Fruit fly (Drosophila melanogaster): ENCODE data around the gene CG31862.
A peak's percentile ranks its signal among the peaks of the same experiment; 100 is the strongest.

CG31862 gene

dm6 chr2L:12338548-12338947 is at the start of gene CG31862:
CG31862 (plus strand) TSS chr2L:12338848.
- TF ChIP-seq hb (GFP tag; IDR thresholded peaks at IDR 0.05; ENCODE audit: partially characterized antibody): no peak
- no peak for TF ChIP-seq pho (GFP tag; optimal IDR thresholded peaks at IDR 0.05)
- TF ChIP-seq Nf-YA (GFP tag; IDR thresholded peaks at IDR 0.05): no peak
- TF ChIP-seq Six4 (GFP tag; optimal IDR thresholded peaks at IDR 0.05): no peak
- no peak for TF ChIP-seq HLH54F (GFP tag; optimal IDR thresholded peaks at IDR 0.05)
- TF ChIP-seq Med (GFP tag): no peak
- no peak for TF ChIP-seq CG11696 (GFP tag; IDR thresholded peaks at IDR 0.05)
- no peak for TF ChIP-seq jing (GFP tag; optimal IDR thresholded peaks at IDR 0.05)
- TF ChIP-seq dpn (GFP tag; optimal IDR thresholded peaks at IDR 0.05): no peak
- TF ChIP-seq Chrac-16 (GFP tag; optimal IDR thresholded peaks at IDR 0.05): no peak
- TF ChIP-seq Atf6 (GFP tag; IDR thresholded peaks at IDR 0.05): no peak
- no peak for TF ChIP-seq crc (GFP tag; optimal IDR thresholded peaks at IDR 0.05)

dm6 chr2L:12290204-12290603 is 48.4 kb upstream of the CG31862 start:
- TF ChIP-seq CG1603 (tag; optimal IDR thresholded peaks at IDR 0.05): no peak
- TF ChIP-seq Ets65A (GFP tag): peak; percentile 91

- TF ChIP-seq ewg (GFP tag; optimal IDR thresholded peaks at IDR 0.05) (peak; percentile 1), zfh1 (GFP tag; IDR thresholded peaks at IDR 0.05) (0 out of 3 replicates have a peak, but pooled peaks have one; percentile 22), Ets97D (GFP tag; optimal IDR thresholded peaks at IDR 0.05) (no peak), Hmr (GFP tag; optimal IDR thresholded peaks at IDR 0.05) (peak; percentile 32), Meics (GFP tag; optimal IDR thresholded peaks at IDR 0.05) (peak; percentile 16), CG15269 (tag; optimal IDR thresholded peaks at IDR 0.05) (peak; percentile 25), CG1603 (tag; optimal IDR thresholded peaks at IDR 0.05) (peak; percentile 22), CG9817 (tag; optimal IDR thresholded peaks at IDR 0.05) (peak; percentile 1), Sox102F (GFP tag; optimal IDR thresholded peaks at IDR 0.05) (peak; percentile 14), disco-r (GFP tag; optimal IDR thresholded peaks at IDR 0.05) (no peak), cwo (GFP tag; optimal IDR thresholded peaks at IDR 0.05) (peak; percentile 9), dati (GFP tag; IDR thresholded peaks at IDR 0.05) (no peak), CG8281 (tag; optimal IDR thresholded peaks at IDR 0.05) (no peak), E2f2 (GFP tag; IDR thresholded peaks at IDR 0.05) (no peak), ranshi (GFP tag; IDR thresholded peaks at IDR 0.05) (peak; percentile 33; the same call in 1 of the 2 replicates), onecut (GFP tag; IDR thresholded peaks at IDR 0.05) (0 out of 2 replicates have a peak, but pooled peaks have one; percentile 12), run (tag; optimal IDR thresholded peaks at IDR 0.05) (no peak), ken (GFP tag; IDR thresholded peaks at IDR 0.05) (0 out of 3 replicates have a peak, but pooled peaks have one; percentile 42), CG18599 (GFP tag; optimal IDR thresholded peaks at IDR 0.05) (peak; percentile 48), HLH3B (GFP tag; IDR thresholded peaks at IDR 0.05) (0 out of 2 replicates have a peak, but pooled peaks have one; percentile 32), lab (GFP tag; optimal IDR thresholded peaks at IDR 0.05) (peak; percentile 45), Mrtf (GFP tag; IDR thresholded peaks at IDR 0.05) (0 out of 3 replicates have a peak, but pooled peaks have one; percentile 24), knrl (GFP tag; IDR thresholded peaks at IDR 0.05; ENCODE audit: partially characterized antibody) (0 out of 3 replicates have a peak, but pooled peaks have one; percentile 17), Ptx1 (GFP tag; IDR thresholded peaks at IDR 0.05) (0 out of 2 replicates have a peak, but pooled peaks have one; percentile 19), seq (GFP tag; IDR thresholded peaks at IDR 0.05) (0 out of 2 replicates have a peak, but pooled peaks have one; percentile 24), tin (GFP tag; optimal IDR thresholded peaks at IDR 0.05) (peak; percentile 1), CG2120 (GFP tag; optimal IDR thresholded peaks at IDR 0.05) (peak; percentile 33), dmrt99B (tag; optimal IDR thresholded peaks at IDR 0.05) (peak; percentile 37), Hr51 (GFP tag; optimal IDR thresholded peaks at IDR 0.05) (peak in 1 of 2 experiments; percentile 34), ftz-f1 (GFP tag; optimal IDR thresholded peaks at IDR 0.05) (no peak), Oli (tag; optimal IDR thresholded peaks at IDR 0.05) (peak; percentile 6), pan (optimal IDR thresholded peaks at IDR 0.05) (no peak), pan (GFP tag; optimal IDR thresholded peaks at IDR 0.05 in 1 of 2, IDR thresholded peaks at IDR 0.05 in 1 of 2) (peak in 1 of 2 experiments; percentile 10), gem (tag; optimal IDR thresholded peaks at IDR 0.05) (peak; percentile 40), sens (GFP tag) (peak; percentile 72)
Observed at dm6 chr2L:12314838-12315237, 23.8 kb upstream of the CG31862 start.
